Fruit fly (Drosophila melanogaster): ENCODE data around the gene CG46412.

dm6 chr3L:11583964-11584363 lies 20.1 kb upstream of the CG46412 start, which contains the start of gene CG32086:
- TF ChIP-seq pan (optimal IDR thresholded peaks at IDR 0.05) (no peak), psq (optimal IDR thresholded peaks at IDR 0.05) (no peak), Dll (optimal IDR thresholded peaks at IDR 0.05) (no peak), CG8478 (optimal IDR thresholded peaks at IDR 0.05) (no peak), usp (GFP tag; optimal IDR thresholded peaks at IDR 0.05) (no peak)

Data from whole organism.